Fruit fly (Drosophila melanogaster): ENCODE data around the gene CG7131.

DNA sequence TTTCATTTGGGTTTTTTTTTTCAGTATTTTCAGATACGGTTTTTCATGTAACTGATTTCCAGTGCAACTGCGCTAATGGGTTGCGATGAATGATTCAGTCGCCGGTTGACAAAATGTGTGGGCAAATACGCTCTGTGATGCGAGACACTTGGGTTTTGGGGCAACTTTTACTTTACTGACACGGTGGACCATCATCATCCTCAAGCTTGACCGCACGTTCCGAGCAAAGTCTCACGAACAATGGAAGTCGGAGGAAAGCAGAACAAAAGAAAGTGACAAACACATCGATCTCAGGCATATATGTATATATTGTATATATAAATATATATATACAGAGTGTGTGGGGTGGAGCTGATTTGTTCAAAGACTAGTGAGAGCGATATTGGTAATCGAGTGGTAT lies 5.9 kb upstream of the CG7131 start:
- TF ChIP-seq CG7045 (GFP tag; optimal IDR thresholded peaks at IDR 0.05) (no peak), Mnt (GFP tag; optimal IDR thresholded peaks at IDR 0.05) (no peak), CG7101 (tag; optimal IDR thresholded peaks at IDR 0.05) (no peak), cic (GFP tag; optimal IDR thresholded peaks at IDR 0.05) (no peak), CG11617 (GFP tag; optimal IDR thresholded peaks at IDR 0.05) (no peak), CG12768 (GFP tag; optimal IDR thresholded peaks at IDR 0.05) (no peak), Crg-1 (GFP tag; optimal IDR thresholded peaks at IDR 0.05) (no peak)
